Worm (Caenorhabditis elegans) whole organism, late embryonic: ENCODE results near the gene Y45F10C.4.
"Not testable (repeated sequence)": the region's sequence is repeated elsewhere in the genome, so short reads cannot be mapped to it uniquely, and the experiment has no call there.

ENCODE experiments used
- C08G9.2 ChIP-seq: sonication (generic microtip); optimal IDR thresholded peaks from 2 replicates; lab custom pipeline; 2016; ENCODE audit warnings: mild to moderate bottlenecking, missing genetic modification characterization, moderate library complexity, missing compliant biosample characterization
- K09A11.1 ChIP-seq: sonication (generic microtip); optimal IDR thresholded peaks from 2 replicates; lab custom pipeline; 2017; ENCODE audit warnings: antibody characterized with exemption, mild to moderate bottlenecking, missing genetic modification characterization, missing compliant biosample characterization; ENCODE audit not compliant: insufficient read depth
- ahr-1 ChIP-seq: sonication (generic microtip); optimal IDR thresholded peaks from 2 replicates; lab custom pipeline; 2016; ENCODE audit warnings: missing genetic modification characterization, missing compliant biosample characterization
- ceh-14 ChIP-seq: sonication (generic microtip); optimal IDR thresholded peaks from 2 replicates; lab custom pipeline; 2016; ENCODE audit warnings: missing genotype, missing genetic modification characterization, missing compliant biosample characterization
- ceh-31 ChIP-seq: sonication (generic microtip); optimal IDR thresholded peaks from 2 replicates; lab custom pipeline; 2016; ENCODE audit warnings: missing genetic modification characterization, missing compliant biosample characterization
- ceh-34 ChIP-seq: sonication (generic microtip); optimal IDR thresholded peaks from 2 replicates; lab custom pipeline; 2016; ENCODE audit warnings: mild to moderate bottlenecking, missing genetic modification characterization, missing compliant biosample characterization
- ceh-45 ChIP-seq: fragments of 200-800 bp; sonication (Bioruptor generic); IDR thresholded peaks from 2 replicates; pipeline ENCODE4 v1.3.6; 2022; ENCODE audit warnings: missing genetic modification reagents, missing genetic modification characterization, missing compliant biosample characterization
- ceh-48 ChIP-seq: sonication (generic microtip); optimal IDR thresholded peaks from 2 replicates; lab custom pipeline; 2016; ENCODE audit warnings: missing genetic modification characterization, inconsistent platforms, missing compliant biosample characterization
- ceh-6 ChIP-seq: fragments of 200-800 bp; sonication (Bioruptor generic); optimal IDR thresholded peaks from 2 replicates; lab custom pipeline; 2018; ENCODE audit warnings: mild to moderate bottlenecking, missing genetic modification characterization, missing compliant biosample characterization
- dve-1 ChIP-seq: sonication (generic microtip); optimal IDR thresholded peaks from 2 replicates; lab custom pipeline; 2017; ENCODE audit warnings: antibody characterized with exemption, mild to moderate bottlenecking, missing genetic modification characterization, missing compliant biosample characterization
- elt-2 ChIP-seq: sonication (generic microtip); optimal IDR thresholded peaks from 2 replicates; lab custom pipeline; 2016; ENCODE audit warnings: missing genetic modification reagents, missing genetic modification characterization, missing compliant biosample characterization
- elt-4 ChIP-seq: sonication (generic microtip); optimal IDR thresholded peaks from 2 replicates; lab custom pipeline; 2016; ENCODE audit warnings: missing genetic modification characterization, missing compliant biosample characterization
- gmeb-2 ChIP-seq: sonication (generic microtip); optimal IDR thresholded peaks from 2 replicates; lab custom pipeline; 2016; ENCODE audit warnings: missing genetic modification characterization, inconsistent platforms, missing compliant biosample characterization
- hlh-13 ChIP-seq: fragments of 200-800 bp; sonication (Bioruptor generic); optimal IDR thresholded peaks from 2 replicates; lab custom pipeline; 2018; ENCODE audit warnings: mild to moderate bottlenecking, missing genetic modification characterization, missing compliant biosample characterization
- hlh-8 ChIP-seq: sonication (generic microtip); optimal IDR thresholded peaks from 2 replicates; lab custom pipeline; 2016; ENCODE audit warnings: missing genotype, missing genetic modification characterization, missing compliant biosample characterization
- lim-6 ChIP-seq: sonication (generic microtip); optimal IDR thresholded peaks from 2 replicates; lab custom pipeline; 2016; ENCODE audit warnings: missing genetic modification characterization, missing compliant biosample characterization
- madf-2 ChIP-seq: sonication (generic microtip); optimal IDR thresholded peaks from 2 replicates; lab custom pipeline; 2017; ENCODE audit warnings: missing genetic modification characterization, missing compliant biosample characterization
- npax-4 ChIP-seq: sonication (generic microtip); optimal IDR thresholded peaks from 2 replicates; lab custom pipeline; 2016; ENCODE audit warnings: missing genetic modification characterization, missing compliant biosample characterization
- odd-2 ChIP-seq: sonication (generic microtip); optimal IDR thresholded peaks from 2 replicates; lab custom pipeline; 2017; ENCODE audit warnings: antibody characterized with exemption, mild to moderate bottlenecking, missing genetic modification characterization, missing compliant biosample characterization
- pag-3 ChIP-seq: sonication (generic microtip); optimal IDR thresholded peaks from 2 replicates; lab custom pipeline; 2016; ENCODE audit warnings: missing compliant biosample characterization, missing genetic modification characterization, borderline replicate concordance
- pqm-1 ChIP-seq: sonication (generic microtip); optimal IDR thresholded peaks from 2 replicates; lab custom pipeline; 2016; ENCODE audit warnings: missing genetic modification characterization, missing compliant biosample characterization
- pros-1 ChIP-seq: fragments of 150-350 bp; optimal IDR thresholded peaks from 2 replicates; lab custom pipeline; 2014; ENCODE audit warnings: missing biosample characterization, missing genetic modification reagents, missing genetic modification characterization
- sdc-2 ChIP-seq: sonication (generic microtip); optimal IDR thresholded peaks from 2 replicates; lab custom pipeline; 2016; ENCODE audit warnings: missing genotype, missing genetic modification characterization, missing compliant biosample characterization
- sox-2 ChIP-seq: fragments of 200-800 bp; sonication (Bioruptor generic); IDR thresholded peaks from 2 replicates; pipeline ENCODE4 v1.3.6; 2022; ENCODE audit warnings: missing genetic modification reagents, missing genetic modification characterization, missing compliant biosample characterization
- syd-9 ChIP-seq: sonication (generic microtip); optimal IDR thresholded peaks from 2 replicates; lab custom pipeline; 2016; ENCODE audit warnings: mild to moderate bottlenecking, missing genetic modification characterization, moderate library complexity, missing compliant biosample characterization
- tbx-2 ChIP-seq: sonication (generic microtip); optimal IDR thresholded peaks from 2 replicates; lab custom pipeline; 2016; ENCODE audit warnings: missing genetic modification characterization, missing compliant biosample characterization
- tbx-7 ChIP-seq: sonication (generic microtip); optimal IDR thresholded peaks from 2 replicates; lab custom pipeline; 2016; ENCODE audit warnings: missing genotype, missing genetic modification characterization, missing compliant biosample characterization
- unc-3 ChIP-seq, 2 experiments: fragments of 200-800 bp in 1 of 2; sonication (Bioruptor generic) in 1 of 2; sonication (generic microtip) in 1 of 2; conservative IDR thresholded peaks in 1 of 2; optimal IDR thresholded peaks in 1 of 2; 2 replicates each; pipeline versions ENCODE4 v1.3.6 to Lab custom; 2016 to 2022; ENCODE audit warnings: missing compliant biosample characterization in 2 of 2, missing genetic modification characterization in 2 of 2, missing genetic modification reagents in 1 of 2
- unc-42 ChIP-seq: sonication (generic microtip); optimal IDR thresholded peaks from 2 replicates; lab custom pipeline; 2016; ENCODE audit warnings: missing genotype, missing genetic modification characterization, missing compliant biosample characterization
- unc-55 ChIP-seq: sonication (generic microtip); optimal IDR thresholded peaks from 2 replicates; lab custom pipeline; 2017; ENCODE audit warnings: missing biosample characterization, missing genetic modification reagents, missing genetic modification characterization
- ztf-16 ChIP-seq: sonication (generic microtip); optimal IDR thresholded peaks from 2 replicates; lab custom pipeline; 2017; ENCODE audit warnings: missing genetic modification characterization, missing compliant biosample characterization

The Y45F10C.4 gene

DNA sequence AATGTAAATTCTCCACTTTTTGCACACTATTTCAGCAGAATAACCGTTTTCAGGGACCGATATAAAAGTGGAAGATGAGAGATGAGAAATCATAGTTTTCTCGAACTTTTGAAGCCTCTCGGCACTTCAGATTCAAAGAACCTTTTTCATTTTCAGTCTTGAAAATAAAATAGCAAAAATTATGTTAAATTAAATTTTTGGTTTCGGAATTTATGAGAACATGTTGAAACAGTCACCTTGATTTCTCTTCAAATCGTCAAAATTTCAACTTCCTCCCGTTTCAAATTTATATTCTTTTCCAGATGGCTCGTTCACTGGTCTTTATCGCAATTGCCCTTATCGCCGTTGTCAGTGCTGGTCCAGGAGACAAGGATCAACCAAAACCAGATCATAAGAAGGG, 14.7 kb upstream of the Y45F10C.4 start, which contains the start of gene srlf-26:
TSS of gene srlf-26 (plus strand) at position 301 of the 400 bp plus-strand sequence.
- TF ChIP-seq npax-4 (tag; lab: Kevin White, UChicago) (no peak), hlh-8 (no peak), pqm-1 (tag; lab: Kevin White, UChicago) (no peak), ztf-16 (tag; lab: Kevin White, UChicago) (no peak), hlh-13 (GFP tag; lab: Kevin White, UChicago) (no peak), K09A11.1 (tag; lab: Kevin White, UChicago) (no peak), sdc-2 (tag; lab: Kevin White, UChicago) (no peak), lim-6 (no peak), sox-2 (GFP tag; lab: Robert Waterston, UW) (no peak), tbx-2 (tag; lab: Kevin White, UChicago) (no peak), unc-42 (tag; lab: Kevin White, UChicago) (no peak), dve-1 (no peak), ahr-1 (tag; lab: Kevin White, UChicago) (no peak), unc-3 (GFP tag; conservative IDR thresholded peaks at IDR 0.05; lab: Robert Waterston, UW) (no peak), unc-3 (tag; optimal IDR thresholded peaks at IDR 0.05; lab: Kevin White, UChicago) (no peak), C08G9.2 (tag; lab: Kevin White, UChicago) (no peak), ceh-45 (no peak), tbx-7 (tag; lab: Kevin White, UChicago) (no peak)

DNA sequence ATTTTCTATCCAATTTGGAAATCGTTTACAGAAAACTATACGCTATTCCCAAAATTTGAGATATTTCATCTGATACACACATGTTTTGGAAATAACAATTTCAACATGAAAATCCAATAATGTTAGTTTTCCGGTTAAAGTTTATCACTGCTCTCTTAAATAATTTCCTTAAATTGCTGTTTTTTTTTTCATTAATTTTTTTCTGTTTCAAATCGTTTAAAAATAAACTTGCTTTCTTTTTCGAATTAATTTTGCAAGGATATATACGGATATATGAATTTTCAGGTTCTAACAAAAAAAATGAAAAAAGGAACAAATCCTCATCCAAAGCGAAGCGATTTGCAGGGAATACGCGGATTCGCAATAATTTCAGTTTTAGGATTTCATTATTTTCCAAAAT, 9.5 kb upstream of the Y45F10C.4 start, which contains the start of gene oac-48:
TSS of gene oac-48 (plus strand) at position 301 of the 400 bp plus-strand sequence.
- TF ChIP-seq ceh-48, result no peak
- TF ChIP-seq ceh-14 (tag; lab: Kevin White, UChicago), result no peak
- TF ChIP-seq unc-42 (tag; lab: Kevin White, UChicago), result no peak
- no peak for TF ChIP-seq pros-1 (tag; lab: Kevin White, UChicago)
- no peak for TF ChIP-seq K09A11.1 (tag; lab: Kevin White, UChicago)
- TF ChIP-seq ceh-31 (tag; lab: Kevin White, UChicago), result no peak
- TF ChIP-seq elt-4 (tag; lab: Kevin White, UChicago), result no peak
- no peak for TF ChIP-seq pqm-1 (tag; lab: Kevin White, UChicago)
- TF ChIP-seq ceh-6 (GFP tag; lab: Kevin White, UChicago), result no peak
- TF ChIP-seq lim-6, result no peak
- no peak for TF ChIP-seq pag-3 (tag; lab: Kevin White, UChicago)
- TF ChIP-seq, all 69 proteins: peak for 0

DNA sequence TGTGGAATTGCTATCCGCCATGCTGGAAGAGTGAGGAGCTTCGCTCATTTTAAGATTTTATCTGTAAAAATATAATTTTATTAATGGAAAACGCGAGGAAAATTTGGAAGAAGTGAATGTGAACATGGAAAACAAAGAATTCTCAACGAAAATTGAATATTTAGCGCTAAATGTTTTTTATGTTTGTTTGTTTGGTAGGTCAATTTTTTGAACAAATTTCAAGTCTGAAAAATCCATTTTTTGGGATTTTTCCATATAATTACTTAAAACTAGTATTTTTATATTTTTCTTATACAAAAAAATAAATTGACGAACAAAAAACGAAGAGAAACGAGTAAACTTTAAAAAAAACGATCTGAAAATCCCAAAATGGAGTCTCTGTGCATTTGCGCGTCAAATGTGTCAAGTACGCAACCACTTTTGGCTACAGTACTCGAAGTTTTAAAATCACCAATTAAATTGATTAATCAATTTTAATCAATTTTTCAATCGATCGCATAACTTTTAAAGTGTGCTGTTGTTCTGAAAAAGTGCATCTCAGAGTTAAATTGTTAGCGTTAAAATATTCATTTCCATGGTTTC, 3.0 kb upstream of the Y45F10C.4 start, which contains the start of gene fbxa-215:
TSS of gene fbxa-215 (minus strand) at position 61 of the 582 bp plus-strand sequence.
- TF ChIP-seq madf-2 (tag; lab: Kevin White, UChicago), result no peak
- no peak for TF ChIP-seq pag-3 (tag; lab: Kevin White, UChicago)
- no peak for TF ChIP-seq hlh-13 (GFP tag; lab: Kevin White, UChicago)
- TF ChIP-seq dve-1, result no peak
- TF ChIP-seq odd-2 (tag; lab: Kevin White, UChicago), result no peak
- TF ChIP-seq tbx-2 (tag; lab: Kevin White, UChicago), result no peak
- no peak for TF ChIP-seq ceh-34
- no peak for TF ChIP-seq npax-4 (tag; lab: Kevin White, UChicago)
- no peak for TF ChIP-seq unc-3 (GFP tag; conservative IDR thresholded peaks at IDR 0.05; lab: Robert Waterston, UW)
- TF ChIP-seq unc-3 (tag; optimal IDR thresholded peaks at IDR 0.05; lab: Kevin White, UChicago), result no peak
- TF ChIP-seq ceh-31 (tag; lab: Kevin White, UChicago), result no peak
- TF ChIP-seq unc-55, result no peak
- TF ChIP-seq, all 69 proteins: peak for 0

DNA sequence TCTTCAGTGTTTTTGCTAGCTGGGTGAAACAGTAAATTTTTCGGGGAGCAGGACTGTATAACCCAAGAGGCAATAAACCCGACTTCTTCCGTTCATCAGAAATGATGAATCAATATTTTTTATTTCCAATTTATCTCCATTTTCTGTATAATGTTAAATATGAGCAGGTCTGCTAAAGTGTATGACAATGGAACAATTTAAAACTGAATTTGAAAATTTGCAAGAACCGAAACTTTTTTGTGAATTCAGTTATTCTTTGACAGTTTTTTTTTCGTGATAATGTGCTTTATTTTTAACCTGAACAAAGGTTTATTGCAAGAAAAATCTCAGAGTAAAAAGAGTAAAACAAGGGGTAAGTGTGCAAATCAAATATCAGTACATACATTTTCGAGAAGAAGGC, 1.1 kb upstream of the Y45F10C.4 start:
- no peak for TF ChIP-seq syd-9
- no peak for TF ChIP-seq dve-1
- TF ChIP-seq unc-3 (GFP tag; conservative IDR thresholded peaks at IDR 0.05; lab: Robert Waterston, UW), result no peak
- TF ChIP-seq unc-3 (tag; optimal IDR thresholded peaks at IDR 0.05; lab: Kevin White, UChicago), result no peak
- no peak for TF ChIP-seq tbx-2 (tag; lab: Kevin White, UChicago)

DNA sequence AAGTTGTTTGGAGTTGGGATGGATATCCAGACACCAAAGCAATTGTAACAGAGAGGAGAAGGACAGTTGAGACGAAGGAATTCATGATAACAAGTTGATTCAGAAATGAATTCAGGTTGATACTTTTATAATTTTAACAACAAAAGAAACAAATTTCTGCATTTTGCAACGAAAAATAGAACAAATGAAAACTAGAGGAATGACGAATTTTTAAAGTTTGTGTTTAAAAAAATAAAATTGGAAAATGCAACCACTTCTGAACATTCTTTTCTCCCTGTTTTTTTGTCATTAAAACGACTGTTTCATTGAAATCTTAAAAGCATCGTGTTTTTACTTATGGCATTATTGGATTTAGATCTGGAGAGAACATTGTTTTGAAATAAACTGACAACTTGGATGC, 1.4 kb downstream of the Y45F10C.4 start, which contains the start of gene Y45F10C.2:
TSS of gene Y45F10C.2 (minus strand) at position 101 of the 400 bp plus-strand sequence.
- not testable (repeated sequence) for TF ChIP-seq gmeb-2, tbx-2, elt-2 (tag; lab: Kevin White, UChicago)
